Fruit fly (Drosophila melanogaster): ENCODE results near the gene CG10341.

CG10341 gene

DNA sequence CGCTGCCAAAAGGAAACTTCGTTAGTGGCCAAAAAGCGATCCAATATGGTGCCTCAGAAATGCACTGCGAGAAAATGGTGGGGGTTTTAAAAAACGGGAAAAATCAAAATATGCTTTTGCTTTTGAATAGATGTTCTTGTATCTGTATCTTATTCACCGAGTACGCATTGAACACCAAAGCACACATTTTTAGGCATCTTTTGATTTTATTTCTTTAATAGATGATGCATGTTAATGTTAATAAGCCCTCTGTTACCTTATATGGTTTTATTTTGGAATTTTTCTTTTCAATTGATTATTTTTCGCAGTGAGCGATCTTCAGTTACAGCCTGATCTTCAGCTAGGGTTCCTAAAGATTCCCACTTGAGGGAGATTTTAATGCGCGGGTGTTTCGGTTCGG is 45.4 kb downstream of the CG10341 start:
- TF ChIP-seq CG4496 (GFP tag; IDR thresholded peaks at IDR 0.05) (peak; percentile 63), Pif1A (GFP tag; optimal IDR thresholded peaks at IDR 0.05) (peak; percentile 32), fd96Ca (GFP tag; IDR thresholded peaks at IDR 0.05) (peak; percentile 70; the same call in 2 of the 3 replicates), Snoo (tag; optimal IDR thresholded peaks at IDR 0.05) (no peak), CG8301 (tag; optimal IDR thresholded peaks at IDR 0.05) (peak; percentile 70), D1 (tag; optimal IDR thresholded peaks at IDR 0.05) (no peak), CG14655 (GFP tag; optimal IDR thresholded peaks at IDR 0.05) (peak; percentile 80), CG17806 (tag; optimal IDR thresholded peaks at IDR 0.05) (peak; percentile 15), CG13204 (GFP tag; optimal IDR thresholded peaks at IDR 0.05) (no peak), Pif1B (GFP tag; optimal IDR thresholded peaks at IDR 0.05) (peak; percentile 37), gl (tag; optimal IDR thresholded peaks at IDR 0.05) (no peak), CG8159 (tag; optimal IDR thresholded peaks at IDR 0.05) (peak; percentile 18), CG10348 (GFP tag; IDR thresholded peaks at IDR 0.05) (peak; percentile 60; the same call in 1 of the 2 replicates), CG34367 (tag; optimal IDR thresholded peaks at IDR 0.05) (no peak), EcR (GFP tag; optimal IDR thresholded peaks at IDR 0.05) (no peak), rn (GFP tag; IDR thresholded peaks at IDR 0.05) (no peak), CG12605 (GFP tag; IDR thresholded peaks at IDR 0.05) (0 out of 2 replicates have a peak, but pooled peaks have one; percentile 22), CG32121 (GFP tag; IDR thresholded peaks at IDR 0.05) (peak; percentile 75; the same call in 1 of the 2 replicates), Ets98B (GFP tag; IDR thresholded peaks at IDR 0.05) (peak; percentile 56), CG15710 (tag; optimal IDR thresholded peaks at IDR 0.05) (no peak), CG9948 (tag; optimal IDR thresholded peaks at IDR 0.05) (peak; percentile 31)

DNA sequence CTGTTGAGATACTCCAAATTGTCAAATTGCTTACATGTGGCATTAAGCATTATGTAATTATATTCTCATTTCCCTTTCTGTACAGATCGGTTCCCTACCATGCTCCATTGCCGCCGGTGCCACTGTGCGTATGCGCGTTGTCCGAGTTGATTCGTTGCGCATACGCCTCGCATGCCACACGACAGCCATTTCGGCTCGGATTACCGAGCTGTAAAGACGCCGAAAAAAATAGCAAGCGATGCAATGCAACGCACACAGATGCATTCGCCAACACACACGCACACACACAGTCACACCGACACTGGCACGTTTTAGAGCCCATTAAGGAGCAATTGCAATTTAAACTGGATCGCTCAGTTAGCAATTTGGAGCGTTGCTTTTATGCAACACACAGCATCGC is 46.9 kb downstream of the CG10341 start:
- TF ChIP-seq CG13204 (GFP tag; optimal IDR thresholded peaks at IDR 0.05) (no peak), CG8159 (tag; optimal IDR thresholded peaks at IDR 0.05) (no peak), Snoo (tag; optimal IDR thresholded peaks at IDR 0.05) (no peak), EcR (GFP tag; optimal IDR thresholded peaks at IDR 0.05) (no peak), CG9948 (tag; optimal IDR thresholded peaks at IDR 0.05) (no peak), Pif1A (GFP tag; optimal IDR thresholded peaks at IDR 0.05) (no peak), CG4496 (GFP tag; IDR thresholded peaks at IDR 0.05) (peak; percentile 77), CG15710 (tag; optimal IDR thresholded peaks at IDR 0.05) (no peak), CG14655 (GFP tag; optimal IDR thresholded peaks at IDR 0.05) (no peak), CG17806 (tag; optimal IDR thresholded peaks at IDR 0.05) (no peak), rn (GFP tag; IDR thresholded peaks at IDR 0.05) (no peak), CG8301 (tag; optimal IDR thresholded peaks at IDR 0.05) (no peak), fd96Ca (GFP tag; IDR thresholded peaks at IDR 0.05) (0 out of 3 replicates have a peak, but pooled peaks have one; percentile 43), CG32121 (GFP tag; IDR thresholded peaks at IDR 0.05) (no peak)

DNA sequence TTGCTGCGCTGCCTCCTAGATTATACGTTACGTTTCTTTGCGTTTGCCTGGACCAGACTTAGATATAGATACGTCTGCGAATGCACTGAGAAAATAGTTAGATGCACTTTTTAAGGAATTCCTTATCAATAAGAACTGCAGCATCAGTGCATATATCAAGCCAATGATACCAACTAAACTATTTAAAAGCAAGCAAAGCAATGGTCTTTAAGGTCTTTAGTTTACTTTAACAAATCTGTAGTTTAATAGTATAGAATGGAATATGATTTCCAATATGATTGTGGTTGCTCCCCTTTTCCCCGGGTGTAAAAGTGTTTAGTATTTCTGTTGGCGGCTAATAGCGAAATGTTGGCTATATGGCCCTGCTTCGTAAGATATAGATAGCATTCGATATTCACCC is 48.2 kb downstream of the CG10341 start:
- TF ChIP-seq Pif1A (GFP tag; optimal IDR thresholded peaks at IDR 0.05) (no peak), CG10348 (GFP tag; IDR thresholded peaks at IDR 0.05) (0 out of 2 replicates have a peak, but pooled peaks have one; percentile 22), CG13204 (GFP tag; optimal IDR thresholded peaks at IDR 0.05) (no peak), CG4496 (GFP tag; IDR thresholded peaks at IDR 0.05) (0 out of 3 replicates have a peak, but pooled peaks have one; percentile 15), CG8301 (tag; optimal IDR thresholded peaks at IDR 0.05) (peak; percentile 77), CG32121 (GFP tag; IDR thresholded peaks at IDR 0.05) (peak; percentile 47; the same call in 1 of the 2 replicates), CG14655 (GFP tag; optimal IDR thresholded peaks at IDR 0.05) (peak; percentile 74), Ets98B (GFP tag; IDR thresholded peaks at IDR 0.05) (peak; percentile 38)

All from whole organism, pupa.